Fruit fly (Drosophila melanogaster): Measurements from ENCODE around the gene CG6785.

The CG6785 gene

DNA sequence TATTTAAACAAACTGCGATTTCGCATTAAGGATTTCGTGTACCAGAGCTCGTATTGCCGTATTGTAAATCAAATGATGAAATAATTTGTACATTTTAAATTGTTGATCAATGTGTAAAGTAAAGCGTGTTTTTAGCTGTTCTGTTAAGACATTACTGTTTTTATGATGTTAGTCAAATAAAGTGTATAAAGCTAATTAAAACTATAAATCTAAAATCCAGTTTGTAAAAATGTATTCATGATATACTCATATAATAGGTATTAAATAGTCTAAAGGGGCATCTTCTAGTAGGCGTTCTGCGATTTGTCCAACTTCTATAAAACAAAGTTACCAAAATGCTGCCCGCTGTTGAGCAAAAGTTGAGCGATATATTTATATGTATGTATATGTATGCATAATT is 11.1 kb downstream of the CG6785 start, which contains the start of gene CG18788:
TSS of gene CG18788 (plus strand) at position 301 of the 400 bp plus-strand sequence.
- TF ChIP-seq ss (GFP tag; optimal IDR thresholded peaks at IDR 0.05), result no peak
- TF ChIP-seq pdm3 (GFP tag; optimal IDR thresholded peaks at IDR 0.05), result no peak
- TF ChIP-seq CG31627 (GFP tag; optimal IDR thresholded peaks at IDR 0.05), result no peak
- no peak for TF ChIP-seq Eip78C (GFP tag)
- TF ChIP-seq topi (GFP tag; optimal IDR thresholded peaks at IDR 0.05), result no peak
- no peak for TF ChIP-seq net (GFP tag; optimal IDR thresholded peaks at IDR 0.05)

dm6 chr2L:12030552-12031131 is 14.4 kb downstream of the CG6785 start:
- TF ChIP-seq eg (GFP tag; IDR thresholded peaks at IDR 0.05) (no peak), Lpt (GFP tag; optimal IDR thresholded peaks at IDR 0.05) (no peak), CG8119 (GFP tag; IDR thresholded peaks at IDR 0.05) (no peak), Eip78C (GFP tag) (no peak), acj6 (GFP tag; optimal IDR thresholded peaks at IDR 0.05) (no peak), CG6808 (GFP tag; optimal IDR thresholded peaks at IDR 0.05) (no peak), svp (GFP tag) (peak; percentile 25), fkh (GFP tag; optimal IDR thresholded peaks at IDR 0.05) (no peak), vri (GFP tag; optimal IDR thresholded peaks at IDR 0.05) (peak; percentile 57), Hr39 (GFP tag; optimal IDR thresholded peaks at IDR 0.05) (no peak), fd59A (GFP tag; optimal IDR thresholded peaks at IDR 0.05) (no peak), achi (GFP tag; optimal IDR thresholded peaks at IDR 0.05) (no peak), Ets21C (GFP tag; optimal IDR thresholded peaks at IDR 0.05) (no peak), Eip93F (GFP tag; optimal IDR thresholded peaks at IDR 0.05) (peak; percentile 2)

- TF ChIP-seq CG3032 (tag; optimal IDR thresholded peaks at IDR 0.05) (no peak), svp (GFP tag) (peak; percentile 84), vri (GFP tag; optimal IDR thresholded peaks at IDR 0.05) (peak; percentile 66)
These were observed 15.3 kb downstream of the CG6785 start for dm6 chr2L:12029594-12030197.

dm6 chr2L:12028808-12029207 is 16.2 kb downstream of the CG6785 start:
- TF ChIP-seq esn (GFP tag; optimal IDR thresholded peaks at IDR 0.05) (no peak), Ets96B (tag; optimal IDR thresholded peaks at IDR 0.05) (no peak), Hr4 (GFP tag; optimal IDR thresholded peaks at IDR 0.05) (no peak), CG10669 (GFP tag; optimal IDR thresholded peaks at IDR 0.05) (no peak), CG9139 (GFP tag; optimal IDR thresholded peaks at IDR 0.05) (no peak), cyc (GFP tag; optimal IDR thresholded peaks at IDR 0.05) (no peak), pdm3 (GFP tag; optimal IDR thresholded peaks at IDR 0.05) (no peak), CG1621 (tag; optimal IDR thresholded peaks at IDR 0.05) (no peak), CG31627 (GFP tag; optimal IDR thresholded peaks at IDR 0.05) (no peak), Eip75B (GFP tag; optimal IDR thresholded peaks at IDR 0.05) (no peak), lz (GFP tag; optimal IDR thresholded peaks at IDR 0.05) (no peak), Sox14 (GFP tag; optimal IDR thresholded peaks at IDR 0.05) (peak; percentile 41), CG6854 (GFP tag; optimal IDR thresholded peaks at IDR 0.05) (no peak), CG8119 (GFP tag; IDR thresholded peaks at IDR 0.05) (no peak), fd59A (GFP tag; optimal IDR thresholded peaks at IDR 0.05) (no peak), OdsH (GFP tag; optimal IDR thresholded peaks at IDR 0.05) (no peak), vri (GFP tag; optimal IDR thresholded peaks at IDR 0.05) (peak; percentile 80), CG32006 (GFP tag; optimal IDR thresholded peaks at IDR 0.05) (no peak), CG6163 (GFP tag; IDR thresholded peaks at IDR 0.05) (no peak), CG34406 (GFP tag; optimal IDR thresholded peaks at IDR 0.05) (no peak), Lpt (GFP tag; optimal IDR thresholded peaks at IDR 0.05) (no peak), CG10631 (GFP tag; optimal IDR thresholded peaks at IDR 0.05) (no peak), fkh (GFP tag; optimal IDR thresholded peaks at IDR 0.05) (no peak), acj6 (GFP tag; optimal IDR thresholded peaks at IDR 0.05) (no peak), CG16779 (tag; optimal IDR thresholded peaks at IDR 0.05) (no peak), Sox102F (GFP tag; optimal IDR thresholded peaks at IDR 0.05) (no peak), eg (GFP tag; IDR thresholded peaks at IDR 0.05) (no peak), svp (GFP tag) (peak; percentile 99), Hr38 (GFP tag; optimal IDR thresholded peaks at IDR 0.05) (no peak), Eip78C (GFP tag) (peak; percentile 10), CG6792 (GFP tag; optimal IDR thresholded peaks at IDR 0.05) (no peak)

Data from whole organism, prepupa.